Worm (Caenorhabditis elegans): Measurements from ENCODE around the gene srh-72.

srh-72 gene

ce11 chrII:1618948-1619347 lies 21.4 kb downstream of the srh-72 start, which contains the start of gene fbxa-166:
Gene fbxa-166 (minus strand): TSS chrII:1619048.
- no peak for TF ChIP-seq pqm-1 (tag; optimal IDR thresholded peaks at IDR 0.05)
- TF ChIP-seq nhr-84 (tag; optimal IDR thresholded peaks at IDR 0.05): no peak
- no peak for TF ChIP-seq unc-98 (GFP tag; IDR thresholded peaks at IDR 0.05)
- TF ChIP-seq ceh-63 (GFP tag; optimal IDR thresholded peaks at IDR 0.05): no peak
- TF ChIP-seq fkh-4 (tag; optimal IDR thresholded peaks at IDR 0.05; ENCODE audit: borderline replicate concordance): no peak
- no peak for TF ChIP-seq snpc-4 (tag; optimal IDR thresholded peaks at IDR 0.05)
- no peak for TF ChIP-seq swsn-7 (tag; optimal IDR thresholded peaks at IDR 0.05)
- no peak for TF ChIP-seq ceh-8 (GFP tag; optimal IDR thresholded peaks at IDR 0.05)
- TF ChIP-seq fos-1 (tag; optimal IDR thresholded peaks at IDR 0.05): no peak
- no peak for TF ChIP-seq ztf-4 (tag; optimal IDR thresholded peaks at IDR 0.05)
- TF ChIP-seq nhr-28 (tag; optimal IDR thresholded peaks at IDR 0.05): no peak
- TF ChIP-seq hpl-2 (GFP tag; optimal IDR thresholded peaks at IDR 0.05): no peak
- no peak for TF ChIP-seq nhr-85 (tag)
- TF ChIP-seq lin-13 (GFP tag; optimal IDR thresholded peaks at IDR 0.05): no peak
- no peak for TF ChIP-seq aly-2 (tag; optimal IDR thresholded peaks at IDR 0.05)

ce11 chrII:1616382-1616781 lies 24.0 kb downstream of the srh-72 start, which contains the start of gene fbxa-165:
Gene fbxa-165 (minus strand): TSS chrII:1616482.
- TF ChIP-seq vab-15 (tag; optimal IDR thresholded peaks at IDR 0.05) (no peak), ztf-11 (tag; optimal IDR thresholded peaks at IDR 0.05) (no peak), ama-1 (optimal IDR thresholded peaks at IDR 0.05) (no peak), elt-2 (tag; optimal IDR thresholded peaks at IDR 0.05) (no peak), sox-4 (tag; optimal IDR thresholded peaks at IDR 0.05) (no peak), tbx-2 (tag; optimal IDR thresholded peaks at IDR 0.05) (no peak), lin-13 (GFP tag; optimal IDR thresholded peaks at IDR 0.05) (no peak), unc-62 (GFP tag; optimal IDR thresholded peaks at IDR 0.05) (no peak), mdl-1 (tag; optimal IDR thresholded peaks at IDR 0.05) (no peak), nhr-11 (tag; optimal IDR thresholded peaks at IDR 0.05) (no peak), fkh-4 (tag; optimal IDR thresholded peaks at IDR 0.05; ENCODE audit: borderline replicate concordance) (no peak), isw-1 (GFP tag; IDR thresholded peaks at IDR 0.05) (no peak), nhr-237 (tag; optimal IDR thresholded peaks at IDR 0.05) (no peak), zip-4 (GFP tag; optimal IDR thresholded peaks at IDR 0.05) (no peak)

- TF ChIP-seq lin-14 (GFP tag; optimal IDR thresholded peaks at IDR 0.05) (no peak), mab-9 (GFP tag; IDR thresholded peaks at IDR 0.05) (no peak), pag-3 (tag; optimal IDR thresholded peaks at IDR 0.05; ENCODE audit: borderline replicate concordance, insufficient read depth) (no peak), dsc-1 (tag; optimal IDR thresholded peaks at IDR 0.05) (no peak), nhr-71 (tag; optimal IDR thresholded peaks at IDR 0.05) (no peak), zip-4 (GFP tag; optimal IDR thresholded peaks at IDR 0.05) (no peak), nhr-19 (GFP tag; conservative IDR thresholded peaks at IDR 0.05) (no peak), nhr-47 (tag; optimal IDR thresholded peaks at IDR 0.05) (no peak), alr-1 (tag; optimal IDR thresholded peaks at IDR 0.05; ENCODE audit: borderline replicate concordance) (no peak), nhr-237 (tag; optimal IDR thresholded peaks at IDR 0.05) (no peak), nhr-84 (tag; optimal IDR thresholded peaks at IDR 0.05) (no peak), ceh-8 (GFP tag; optimal IDR thresholded peaks at IDR 0.05) (no peak), nhr-76 (tag; optimal IDR thresholded peaks at IDR 0.05) (no peak), Y116A8C.19 (tag; optimal IDR thresholded peaks at IDR 0.05; ENCODE audit: borderline replicate concordance) (no peak), mep-1 (tag; optimal IDR thresholded peaks at IDR 0.05) (no peak), unc-86 (tag; optimal IDR thresholded peaks at IDR 0.05) (no peak), lin-35 (GFP tag; optimal IDR thresholded peaks at IDR 0.05) (no peak)
Measured at ce11 chrII:1613972-1614371, 26.4 kb downstream of the srh-72 start, which contains the start of gene fbxa-164. Gene fbxa-164 (minus strand): TSS chrII:1614072.

Data from whole organism, L1 larva.